Fruit fly (Drosophila melanogaster): ENCODE data around the gene Acbp1.

The Acbp1 gene

DNA sequence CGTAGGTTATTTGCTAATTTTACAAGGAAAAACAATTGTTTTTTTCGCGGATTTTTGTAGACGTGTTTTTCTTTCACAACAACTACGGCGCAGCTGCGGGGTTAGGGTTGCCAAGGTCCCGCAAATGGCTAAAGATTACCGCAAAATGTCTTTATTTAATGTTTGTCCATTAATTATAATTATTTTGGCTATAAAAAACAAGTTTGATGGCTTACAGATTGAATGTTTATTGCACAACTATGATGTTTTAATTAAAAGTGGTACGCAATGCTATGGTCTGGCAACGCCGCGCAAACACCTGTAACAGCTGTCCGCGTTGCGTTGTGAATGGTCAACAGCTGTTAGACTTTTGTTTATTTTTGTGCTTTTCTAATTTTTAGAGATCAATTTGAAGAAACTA lies 5.6 kb downstream of the Acbp1 start (continued):
- TF ChIP-seq gt (GFP tag; IDR thresholded peaks at IDR 0.05) = no peak
- TF ChIP-seq Asciz (GFP tag; optimal IDR thresholded peaks at IDR 0.05) = peak; percentile 40
- no peak for TF ChIP-seq Doc2 (GFP tag; IDR thresholded peaks at IDR 0.05)
- peak; percentile 60; the same call in 2 of the 3 replicates for TF ChIP-seq dysf (GFP tag; IDR thresholded peaks at IDR 0.05)
- TF ChIP-seq h (optimal IDR thresholded peaks at IDR 0.05) = no peak
- TF ChIP-seq CG12659 (GFP tag; optimal IDR thresholded peaks at IDR 0.05) = peak; percentile 66
- 0 out of 2 replicates have a peak, but pooled peaks have one; percentile 50 for TF ChIP-seq wdn (GFP tag; IDR thresholded peaks at IDR 0.05)
- TF ChIP-seq CG4854 (GFP tag; optimal IDR thresholded peaks at IDR 0.05) = peak; percentile 71
- peak; percentile 92 to 99 for TF ChIP-seq crp (GFP tag; optimal IDR thresholded peaks at IDR 0.05)
- TF ChIP-seq CG11695 (GFP tag; IDR thresholded peaks at IDR 0.05) = peak; percentile 71; the same call in 2 of the 3 replicates
- TF ChIP-seq CG9817 (tag; optimal IDR thresholded peaks at IDR 0.05) = peak; percentile 80
- peak; percentile 64 for TF ChIP-seq E2f1 (GFP tag; IDR thresholded peaks at IDR 0.05)
- no peak for TF ChIP-seq ttk (GFP tag; IDR thresholded peaks at IDR 0.05)
- TF ChIP-seq CG4617 (GFP tag; optimal IDR thresholded peaks at IDR 0.05; ENCODE audit: borderline replicate concordance) = peak; percentile 80
- TF ChIP-seq gcm2 (GFP tag; optimal IDR thresholded peaks at IDR 0.05) = peak; percentile 31
- TF ChIP-seq btn (GFP tag; optimal IDR thresholded peaks at IDR 0.05) = peak; percentile 21
- TF ChIP-seq sd (tag; optimal IDR thresholded peaks at IDR 0.05) = peak; percentile 22
- no peak for TF ChIP-seq Hand (GFP tag; optimal IDR thresholded peaks at IDR 0.05)
- TF ChIP-seq eve (GFP tag; optimal IDR thresholded peaks at IDR 0.05) = no peak
- TF ChIP-seq Six4 (GFP tag; optimal IDR thresholded peaks at IDR 0.05) = peak; percentile 70
- TF ChIP-seq slou (GFP tag; optimal IDR thresholded peaks at IDR 0.05) = peak; percentile 71
- TF ChIP-seq cad (GFP tag; optimal IDR thresholded peaks at IDR 0.05) = no peak
- TF ChIP-seq CG31224 (GFP tag; IDR thresholded peaks at IDR 0.05) = peak; percentile 48
- peak; percentile 62 for TF ChIP-seq az2 (GFP tag; optimal IDR thresholded peaks at IDR 0.05)
- peak; percentile 69 for TF ChIP-seq Nf-YC (tag; optimal IDR thresholded peaks at IDR 0.05)
- no peak for TF ChIP-seq prd (optimal IDR thresholded peaks at IDR 0.05)
- peak; percentile 73 for TF ChIP-seq prd (GFP tag; IDR thresholded peaks at IDR 0.05)
- TF ChIP-seq CG8359 (GFP tag; optimal IDR thresholded peaks at IDR 0.05; ENCODE audit: borderline replicate concordance) = no peak
- peak; percentile 49 for TF ChIP-seq Chrac-16 (GFP tag; optimal IDR thresholded peaks at IDR 0.05)
- peak; percentile 69 for TF ChIP-seq CG17328 (GFP tag; IDR thresholded peaks at IDR 0.05)
- peak; percentile 34 for TF ChIP-seq Mes4 (GFP tag; optimal IDR thresholded peaks at IDR 0.05)
- TF ChIP-seq Sox102F (GFP tag; optimal IDR thresholded peaks at IDR 0.05) = peak; percentile 69
- TF ChIP-seq amos (GFP tag; IDR thresholded peaks at IDR 0.05; ENCODE audit: partially characterized antibody) = peak; percentile 28; the same call in 1 of the 2 replicates
- TF ChIP-seq CG6683 (GFP tag; optimal IDR thresholded peaks at IDR 0.05) = peak; percentile 33
- peak; percentile 81 for TF ChIP-seq lab (GFP tag; optimal IDR thresholded peaks at IDR 0.05)
- peak; percentile 26 for TF ChIP-seq trh (GFP tag; optimal IDR thresholded peaks at IDR 0.05)
- TF ChIP-seq CG1529 (GFP tag; optimal IDR thresholded peaks at IDR 0.05) = no peak
- TF ChIP-seq CG18619 (GFP tag; optimal IDR thresholded peaks at IDR 0.05) = peak; percentile 42
- peak; percentile 74 for TF ChIP-seq CG1603 (tag; optimal IDR thresholded peaks at IDR 0.05)
- TF ChIP-seq CG14014 (GFP tag; IDR thresholded peaks at IDR 0.05) = peak; percentile 67
- peak; percentile 76 for TF ChIP-seq CoRest (tag; optimal IDR thresholded peaks at IDR 0.05)
- TF ChIP-seq CG12236 (GFP tag; optimal IDR thresholded peaks at IDR 0.05) = no peak
- TF ChIP-seq CG1024 (GFP tag; IDR thresholded peaks at IDR 0.05) = 0 out of 2 replicates have a peak, but pooled peaks have one; percentile 8
- TF ChIP-seq jigr1 (GFP tag; IDR thresholded peaks at IDR 0.05) = no peak
- TF ChIP-seq CG9727 (GFP tag; optimal IDR thresholded peaks at IDR 0.05) = peak; percentile 70
- peak; percentile 57 for TF ChIP-seq Adf1 (GFP tag; IDR thresholded peaks at IDR 0.05)
- no peak for TF ChIP-seq CG12219 (GFP tag; optimal IDR thresholded peaks at IDR 0.05)
- peak; percentile 29 for TF ChIP-seq Spps (tag; optimal IDR thresholded peaks at IDR 0.05)
- TF ChIP-seq CG12391 (tag; optimal IDR thresholded peaks at IDR 0.05) = peak; percentile 75
- TF ChIP-seq Jarid2 (GFP tag; optimal IDR thresholded peaks at IDR 0.05) = peak; percentile 6
- peak; percentile 18; the same call in 1 of the 3 replicates for TF ChIP-seq tgo (GFP tag; IDR thresholded peaks at IDR 0.05)

Data from whole organism, embryonic.